Fruit fly (Drosophila melanogaster) whole organism, embryonic: Measurements from ENCODE around the gene Hasp.

Experiments used
- Abd-B ChIP-seq: fragments of 200-800 bp; sonication (Bioruptor generic); optimal IDR thresholded peaks from 2 replicates; lab custom pipeline; 2018; ENCODE audit warnings: missing biosample characterization, mild to moderate bottlenecking, missing genetic modification characterization, moderate library complexity
- CG10654 ChIP-seq: fragments of 200-800 bp; sonication (Bioruptor generic); optimal IDR thresholded peaks from 2 replicates; lab custom pipeline; 2016; ENCODE audit warnings: missing biosample characterization, missing genetic modification characterization
- CG10979 ChIP-seq: fragments of 200-800 bp; sonication (Bioruptor generic); optimal IDR thresholded peaks from 2 replicates; lab custom pipeline; 2018; ENCODE audit warnings: missing biosample characterization, mild to moderate bottlenecking, missing genetic modification characterization, moderate library complexity
- CG11247 ChIP-seq: fragments of 200-800 bp; sonication (Bioruptor generic); IDR thresholded peaks from 2 replicates; pipeline ENCODE4 v1.3.6; 2022; ENCODE audit warnings: missing biosample characterization, missing genetic modification characterization
- CG1233 ChIP-seq: fragments of 200-800 bp; sonication (Bioruptor generic); optimal IDR thresholded peaks from 4 replicates; lab custom pipeline; 2018; ENCODE audit warnings: missing biosample characterization, mild to moderate bottlenecking, missing genetic modification characterization
- CG13296 ChIP-seq: fragments of 200-800 bp; sonication (Bioruptor generic); optimal IDR thresholded peaks from 3 replicates; lab custom pipeline; 2018; ENCODE audit warnings: missing biosample characterization, mild to moderate bottlenecking, missing genetic modification characterization
- CG14860 ChIP-seq: fragments of 200-800 bp; sonication (Bioruptor generic); IDR thresholded peaks from 3 replicates; pipeline ENCODE4 v1.3.6; 2022; ENCODE audit warnings: missing biosample characterization, missing genetic modification characterization; ENCODE audit not compliant: partially characterized antibody
- CG14965 ChIP-seq: fragments of 200-800 bp; sonication (Bioruptor generic); optimal IDR thresholded peaks from 2 replicates; lab custom pipeline; 2016; ENCODE audit warnings: missing biosample characterization, missing genetic modification characterization, borderline replicate concordance
- CG15011 ChIP-seq: fragments of 200-800 bp; sonication (Bioruptor generic); optimal IDR thresholded peaks from 3 replicates; lab custom pipeline; 2018; ENCODE audit warnings: missing biosample characterization, mild to moderate bottlenecking, missing genetic modification characterization
- CG17186 ChIP-seq: fragments of 200-800 bp; sonication (Bioruptor generic); optimal IDR thresholded peaks from 3 replicates; lab custom pipeline; 2017; ENCODE audit warnings: missing biosample characterization, missing genetic modification reagents, missing genetic modification characterization
- CG17361 ChIP-seq: fragments of 200-800 bp; sonication (Bioruptor generic); IDR thresholded peaks from 3 replicates; pipeline ENCODE4 v1.3.6; 2022; ENCODE audit warnings: missing biosample characterization, missing genetic modification characterization
- CG17912 ChIP-seq: fragments of 200-800 bp; sonication (Bioruptor generic); optimal IDR thresholded peaks from 2 replicates; lab custom pipeline; 2018; ENCODE audit warnings: missing biosample characterization, mild to moderate bottlenecking, missing genetic modification characterization
- CG34376 ChIP-seq: fragments of 200-800 bp; sonication (Bioruptor generic); optimal IDR thresholded peaks from 2 replicates; lab custom pipeline; 2018; ENCODE audit warnings: missing biosample characterization, mild to moderate bottlenecking, missing genetic modification characterization
- CG3726 ChIP-seq: fragments of 200-800 bp; sonication (Bioruptor generic); IDR thresholded peaks from 3 replicates; pipeline ENCODE4, ENCODE4 v1.3.6; 2022; ENCODE audit warnings: missing biosample characterization, missing genetic modification characterization
- CG4328 ChIP-seq: fragments of 200-800 bp; sonication (Bioruptor generic); optimal IDR thresholded peaks from 3 replicates; lab custom pipeline; 2017; ENCODE audit warnings: missing biosample characterization, missing genetic modification reagents, missing genetic modification characterization
- CG4360 ChIP-seq: fragments of 200-800 bp; sonication (Bioruptor generic); IDR thresholded peaks from 2 replicates; pipeline ENCODE4 v1.3.6; 2022; ENCODE audit warnings: missing biosample characterization, missing genetic modification characterization
- CG4707 ChIP-seq: fragments of 200-800 bp; sonication (Bioruptor generic); optimal IDR thresholded peaks from 2 replicates; lab custom pipeline; 2018; ENCODE audit warnings: missing biosample characterization, mild to moderate bottlenecking, missing genetic modification characterization, moderate library complexity
- CG6254 ChIP-seq: fragments of 200-800 bp; sonication (Bioruptor generic); optimal IDR thresholded peaks from 3 replicates; lab custom pipeline; 2017; ENCODE audit warnings: mild to moderate bottlenecking, missing biosample characterization, missing genetic modification reagents, missing genetic modification characterization
- CG6272 ChIP-seq: fragments of 200-800 bp; sonication (Bioruptor generic); IDR thresholded peaks from 2 replicates; pipeline ENCODE4 v1.3.6; 2022; ENCODE audit warnings: missing biosample characterization, missing genetic modification characterization
- CG6791 ChIP-seq: fragments of 200-800 bp; sonication (Bioruptor generic); IDR thresholded peaks from 3 replicates; pipeline ENCODE4 v1.3.6; 2022; ENCODE audit warnings: missing biosample characterization, missing genetic modification characterization; ENCODE audit not compliant: partially characterized antibody
- CG6854 ChIP-seq: fragments of 200-800 bp; sonication (Bioruptor generic); optimal IDR thresholded peaks from 3 replicates; lab custom pipeline; 2017; ENCODE audit warnings: missing biosample characterization, mild to moderate bottlenecking, missing genetic modification characterization
- CG7372 ChIP-seq: fragments of 200-800 bp; sonication (Bioruptor generic); IDR thresholded peaks from 2 replicates; pipeline ENCODE4 v1.3.6; 2022; ENCODE audit warnings: missing biosample characterization, missing genetic modification characterization
- Camta ChIP-seq: fragments of 200-800 bp; sonication (Bioruptor generic); optimal IDR thresholded peaks from 2 replicates; lab custom pipeline; 2016; ENCODE audit warnings: missing biosample characterization, missing genetic modification characterization
- Dip3 ChIP-seq: fragments of 200-800 bp; sonication (Bioruptor generic); optimal IDR thresholded peaks from 3 replicates; lab custom pipeline; 2016; ENCODE audit warnings: missing biosample characterization, missing genetic modification characterization
- Elba2 ChIP-seq: fragments of 200-800 bp; sonication (Bioruptor generic); optimal IDR thresholded peaks from 3 replicates; lab custom pipeline; 2016; ENCODE audit warnings: missing biosample characterization, missing genetic modification characterization
- Ets65A ChIP-seq: fragments of 200-800 bp; sonication (Bioruptor generic); peaks from one replicate; lab custom pipeline; 2016; ENCODE audit warnings: missing biosample characterization, missing genetic modification characterization
- HLH4C ChIP-seq: fragments of 200-800 bp; sonication (Bioruptor generic); IDR thresholded peaks from 3 replicates; pipeline ENCODE4 v1.3.6; 2022; ENCODE audit warnings: missing biosample characterization, missing genetic modification characterization; ENCODE audit not compliant: partially characterized antibody
- HLH54F ChIP-seq: fragments of 200-800 bp; sonication (Bioruptor generic); optimal IDR thresholded peaks from 3 replicates; lab custom pipeline; 2016; ENCODE audit warnings: missing biosample characterization, missing genetic modification characterization
- Hsf ChIP-seq: fragments of 200-800 bp; sonication (Bioruptor generic); optimal IDR thresholded peaks from 3 replicates; lab custom pipeline; 2016; ENCODE audit warnings: missing biosample characterization, missing genetic modification characterization
- Lpt ChIP-seq: fragments of >200 bp; optimal IDR thresholded peaks from 2 replicates; lab custom pipeline; 2018; ENCODE audit warnings: missing biosample characterization, missing genetic modification characterization
- Myb ChIP-seq: fragments of 200-800 bp; sonication (Bioruptor generic); optimal IDR thresholded peaks from 2 replicates; lab custom pipeline; 2016; ENCODE audit warnings: missing biosample characterization, missing genetic modification characterization
- NC2α ChIP-seq: fragments of 200-800 bp; sonication (Bioruptor generic); optimal IDR thresholded peaks from 2 replicates; lab custom pipeline; 2016; ENCODE audit warnings: missing biosample characterization, missing genetic modification characterization
- Oaz ChIP-seq: fragments of 200-800 bp; sonication (Bioruptor generic); IDR thresholded peaks from 2 replicates; pipeline ENCODE4 v1.3.6; 2022; ENCODE audit warnings: missing biosample characterization, missing genetic modification characterization
- Optix ChIP-seq: fragments of 200-800 bp; sonication (Bioruptor generic); IDR thresholded peaks from 3 replicates; pipeline ENCODE4 v1.3.6; 2022; ENCODE audit warnings: missing biosample characterization, missing genetic modification characterization
- Pdp1 ChIP-seq, 2 experiments: fragments of 200-800 bp; sonication (Bioruptor generic); optimal IDR thresholded peaks; 3 replicates each; lab custom pipeline; 2016; ENCODE audit warnings: missing biosample characterization in 2 of 2, missing genetic modification characterization in 2 of 2, mild to moderate bottlenecking in 1 of 2, moderate library complexity in 1 of 2
- Poxn ChIP-seq: fragments of 200-800 bp; sonication (Bioruptor generic); IDR thresholded peaks from 2 replicates; pipeline ENCODE4 v1.3.6; 2022; ENCODE audit warnings: missing biosample characterization, missing genetic modification characterization
- ash1 ChIP-seq: fragments of 200-800 bp; sonication (Bioruptor generic); optimal IDR thresholded peaks from 2 replicates; lab custom pipeline; 2018; ENCODE audit warnings: missing biosample characterization, mild to moderate bottlenecking, missing genetic modification characterization
- cad ChIP-seq: fragments of >200 bp; optimal IDR thresholded peaks from 2 replicates; lab custom pipeline; 2017; ENCODE audit warnings: missing biosample characterization, missing genetic modification characterization
- dimm ChIP-seq: fragments of 200-800 bp; sonication (Bioruptor generic); IDR thresholded peaks from 2 replicates; pipeline ENCODE4 v1.3.6; 2022; ENCODE audit warnings: missing biosample characterization, missing genetic modification characterization
- esg ChIP-seq: fragments of 200-800 bp; sonication (Bioruptor generic); conservative IDR thresholded peaks from 2 replicates; pipeline ENCODE4 v1.3.6; 2022; ENCODE audit warnings: missing biosample characterization, missing genetic modification characterization
- fd64A ChIP-seq: fragments of 200-800 bp; sonication (Bioruptor generic); optimal IDR thresholded peaks from 3 replicates; lab custom pipeline; 2018; ENCODE audit warnings: missing biosample characterization, mild to moderate bottlenecking, missing genetic modification characterization
- lilli ChIP-seq: fragments of 200-800 bp; sonication (Bioruptor generic); optimal IDR thresholded peaks from 3 replicates; lab custom pipeline; 2016; ENCODE audit warnings: missing biosample characterization, missing genetic modification characterization
- peb ChIP-seq: fragments of 200-800 bp; sonication (Bioruptor generic); IDR thresholded peaks from 2 replicates; pipeline ENCODE4 v1.3.6; 2022; ENCODE audit warnings: missing biosample characterization, missing genetic modification characterization
- ro ChIP-seq: fragments of 200-800 bp; sonication (Bioruptor generic); IDR thresholded peaks from 2 replicates; pipeline ENCODE4 v1.3.6; 2022; ENCODE audit warnings: missing biosample characterization, missing genetic modification characterization
- sr ChIP-seq: fragments of 200-800 bp; sonication (Bioruptor generic); IDR thresholded peaks from 3 replicates; pipeline ENCODE4 v1.3.6; 2022; ENCODE audit warnings: missing biosample characterization, missing genetic modification characterization
- tin ChIP-seq: fragments of 200-800 bp; sonication (Bioruptor generic); optimal IDR thresholded peaks from 3 replicates; lab custom pipeline; 2016; ENCODE audit warnings: missing biosample characterization, missing genetic modification characterization
- tll ChIP-seq, 2 experiments: fragments of 200-800 bp in 1 of 2; fragments of >200 bp in 1 of 2; sonication (Bioruptor generic) in 1 of 2; optimal IDR thresholded peaks; 2 replicates each; lab custom pipeline; 2017 to 2019; ENCODE audit warnings: missing biosample characterization in 2 of 2, missing genetic modification characterization in 2 of 2, mild to moderate bottlenecking in 1 of 2, moderate library complexity in 1 of 2
- usp ChIP-seq: fragments of >200 bp; optimal IDR thresholded peaks from 2 replicates; lab custom pipeline; 2017; ENCODE audit warnings: missing biosample characterization, missing genetic modification characterization
- zen ChIP-seq: fragments of 200-800 bp; sonication (Bioruptor generic); optimal IDR thresholded peaks from 3 replicates; lab custom pipeline; 2018; ENCODE audit warnings: missing biosample characterization, mild to moderate bottlenecking, missing genetic modification characterization, moderate library complexity
- zfh2 ChIP-seq: fragments of 200-800 bp; sonication (Bioruptor generic); optimal IDR thresholded peaks from 2 replicates; lab custom pipeline; 2016; ENCODE audit warnings: missing biosample characterization, missing genetic modification characterization

Gene Hasp

dm6 chr2L:19492934-19493686 lies 23.9 kb downstream of the Hasp start, which contains the start of the genes swm and Ctu2 (continued):
- peak; percentile 64; the same call in 1 of the 3 replicates for TF ChIP-seq CG14860 (GFP tag; lab: Robert Waterston, UW)
- TF ChIP-seq zfh2 (GFP tag; lab: Kevin White, UChicago): peak; percentile 7
- no peak for TF ChIP-seq tll (GFP tag; optimal IDR thresholded peaks at IDR 0.05; lab: Kevin White, UChicago)
- TF ChIP-seq CG14965 (GFP tag; lab: Kevin White, UChicago): no peak
- no peak for TF ChIP-seq peb (GFP tag; lab: Robert Waterston, UW)
- no peak for TF ChIP-seq Myb
- no peak for TF ChIP-seq Hsf (GFP tag; lab: Kevin White, UChicago)
- TF ChIP-seq CG13296 (GFP tag; lab: Kevin White, UChicago): peak; percentile 68
- no peak for TF ChIP-seq Dip3 (GFP tag; lab: Kevin White, UChicago)
- TF ChIP-seq CG17912 (GFP tag; lab: Kevin White, UChicago): no peak
- peak; percentile 0 for TF ChIP-seq HLH54F
- no peak for TF ChIP-seq CG3726 (GFP tag; lab: Robert Waterston, UW)
- TF ChIP-seq HLH4C (GFP tag; lab: Robert Waterston, UW): peak; percentile 67
- no peak for TF ChIP-seq CG6854 (GFP tag; lab: Kevin White, UChicago)
- peak; percentile 90 for TF ChIP-seq Elba2 (GFP tag; lab: Kevin White, UChicago)
- TF ChIP-seq tin (GFP tag; lab: Kevin White, UChicago): peak; percentile 61
- no peak for TF ChIP-seq CG4707 (GFP tag; lab: Kevin White, UChicago)
- no peak for TF ChIP-seq CG6254 (GFP tag; lab: Kevin White, UChicago)
- TF ChIP-seq CG4328 (GFP tag; lab: Kevin White, UChicago): peak; percentile 66
- no peak for TF ChIP-seq CG4360 (GFP tag; lab: Robert Waterston, UW)
- TF ChIP-seq Optix: no peak
- no peak for TF ChIP-seq cad (GFP tag; lab: Kevin White, UChicago)
- TF ChIP-seq CG11247: no peak
- peak; percentile 41 for TF ChIP-seq CG1233 (GFP tag; lab: Kevin White, UChicago)
- peak; percentile 67 for TF ChIP-seq CG10979
- peak; percentile 48 for TF ChIP-seq zen (tag; lab: Kevin White, UChicago)
- TF ChIP-seq CG6272 (GFP tag; lab: Robert Waterston, UW): no peak
- TF ChIP-seq CG34376 (GFP tag; lab: Kevin White, UChicago): peak; percentile 19
- TF ChIP-seq CG7372 (GFP tag; lab: Robert Waterston, UW): peak; percentile 57; the same call in 1 of the 2 replicates
- TF ChIP-seq fd64A (GFP tag; lab: Kevin White, UChicago): no peak
- TF ChIP-seq Poxn (GFP tag; lab: Robert Waterston, UW): no peak
- TF ChIP-seq usp: no peak
- TF ChIP-seq CG10654 (GFP tag; lab: Kevin White, UChicago): peak; percentile 14
- TF ChIP-seq dimm (GFP tag; lab: Robert Waterston, UW): no peak
- TF ChIP-seq CG6791: peak; percentile 52; the same call in 2 of the 3 replicates
- no peak for TF ChIP-seq Lpt (GFP tag; lab: Kevin White, UChicago)
- no peak for TF ChIP-seq Ets65A
- TF ChIP-seq NC2α (GFP tag; lab: Kevin White, UChicago): no peak
- peak; percentile 47 for TF ChIP-seq CG17186 (GFP tag; lab: Kevin White, UChicago)
- TF ChIP-seq sr (GFP tag; lab: Robert Waterston, UW): no peak
- TF ChIP-seq CG15011 (GFP tag; lab: Kevin White, UChicago): no peak
- TF ChIP-seq ro (GFP tag; lab: Robert Waterston, UW): no peak
- peak; percentile 67 for TF ChIP-seq Abd-B
- no peak for TF ChIP-seq Camta (GFP tag; lab: Kevin White, UChicago)
- peak; percentile 31; the same call in 1 of the 2 replicates for TF ChIP-seq esg (GFP tag; lab: Robert Waterston, UW)
- no peak for TF ChIP-seq ash1 (GFP tag; lab: Kevin White, UChicago)
- peak; percentile 87 for TF ChIP-seq CG17361 (GFP tag; lab: Robert Waterston, UW)
- peak; percentile 52; the same call in 1 of the 2 replicates for TF ChIP-seq Oaz
- TF ChIP-seq Pdp1 (GFP tag; optimal IDR thresholded peaks at IDR 0.05; lab: Kevin White, UChicago): peak in 1 of 2 experiments; percentile 18
- peak; percentile 28 for TF ChIP-seq lilli (GFP tag; lab: Kevin White, UChicago)
